Fruit fly (Drosophila melanogaster) whole organism, pupa: ENCODE data around the gene Vps45.

ENCODE experiments used
- CG10348 ChIP-seq: fragments of 200-800 bp; sonication (Bioruptor generic); IDR thresholded peaks from 2 replicates; pipeline ENCODE4 v1.3.6; 2022; ENCODE audit warnings: missing biosample characterization, missing genetic modification characterization
- CG12605 ChIP-seq: fragments of 200-800 bp; sonication (Bioruptor generic); IDR thresholded peaks from 2 replicates; pipeline ENCODE4 v1.3.6; 2022; ENCODE audit warnings: missing biosample characterization, missing genetic modification characterization
- CG13204 ChIP-seq: fragments of 200-800 bp; sonication (Bioruptor generic); optimal IDR thresholded peaks from 2 replicates; lab custom pipeline; 2018; ENCODE audit warnings: missing biosample characterization, mild to moderate bottlenecking, missing genetic modification characterization, moderate library complexity
- CG14655 ChIP-seq: fragments of 200-800 bp; sonication (Bioruptor generic); optimal IDR thresholded peaks from 3 replicates; lab custom pipeline; 2017; ENCODE audit warnings: mild to moderate bottlenecking, missing biosample characterization, missing genetic modification reagents, missing genetic modification characterization
- CG15710 ChIP-seq: fragments of 200-800 bp; sonication (Bioruptor generic); optimal IDR thresholded peaks from 2 replicates; lab custom pipeline; 2018; ENCODE audit warnings: missing biosample characterization, mild to moderate bottlenecking, missing genetic modification characterization, moderate library complexity
- CG17806 ChIP-seq: fragments of 200-800 bp; sonication (Bioruptor generic); optimal IDR thresholded peaks from 2 replicates; lab custom pipeline; 2018; ENCODE audit warnings: missing biosample characterization, mild to moderate bottlenecking, missing genetic modification characterization, moderate library complexity
- CG32121 ChIP-seq: fragments of 200-800 bp; sonication (Bioruptor generic); IDR thresholded peaks from 2 replicates; pipeline ENCODE4 v1.3.6; 2022; ENCODE audit warnings: missing biosample characterization, missing genetic modification characterization
- CG34367 ChIP-seq: fragments of 200-800 bp; sonication (Bioruptor generic); optimal IDR thresholded peaks from 2 replicates; lab custom pipeline; 2018; ENCODE audit warnings: missing biosample characterization, mild to moderate bottlenecking, missing genetic modification characterization
- CG4496 ChIP-seq: fragments of 200-800 bp; sonication (Bioruptor generic); IDR thresholded peaks from 3 replicates; pipeline ENCODE4 v1.3.6; 2022; ENCODE audit warnings: missing biosample characterization, missing genetic modification characterization
- CG8159 ChIP-seq: fragments of 200-800 bp; sonication (Bioruptor generic); optimal IDR thresholded peaks from 3 replicates; lab custom pipeline; 2018; ENCODE audit warnings: missing biosample characterization, mild to moderate bottlenecking, missing genetic modification characterization, moderate library complexity
- CG8301 ChIP-seq: fragments of 200-800 bp; sonication (Bioruptor generic); optimal IDR thresholded peaks from 2 replicates; lab custom pipeline; 2018; ENCODE audit warnings: missing biosample characterization, mild to moderate bottlenecking, missing genetic modification characterization
- CG9948 ChIP-seq: fragments of 200-800 bp; sonication (Bioruptor generic); optimal IDR thresholded peaks from 2 replicates; lab custom pipeline; 2018; ENCODE audit warnings: missing biosample characterization, mild to moderate bottlenecking, missing genetic modification characterization, moderate library complexity
- D1 ChIP-seq: fragments of 200-800 bp; sonication (Bioruptor generic); optimal IDR thresholded peaks from 2 replicates; lab custom pipeline; 2018; ENCODE audit warnings: missing biosample characterization, mild to moderate bottlenecking, missing genetic modification characterization, moderate library complexity
- EcR ChIP-seq: fragments of 200-800 bp; sonication (Bioruptor generic); optimal IDR thresholded peaks from 3 replicates; lab custom pipeline; 2019; ENCODE audit warnings: missing biosample characterization, missing genetic modification characterization, mild to moderate bottlenecking, moderate library complexity, missing genetic modification reagents
- Ets98B ChIP-seq: fragments of 200-800 bp; sonication (Bioruptor generic); IDR thresholded peaks from 2 replicates; pipeline ENCODE4 v1.3.6; 2022; ENCODE audit warnings: missing biosample characterization, missing genetic modification characterization
- Pif1A ChIP-seq: fragments of 200-800 bp; sonication (Bioruptor generic); optimal IDR thresholded peaks from 3 replicates; lab custom pipeline; 2016; ENCODE audit warnings: missing biosample characterization, missing genetic modification characterization
- Pif1B ChIP-seq: fragments of 200-800 bp; sonication (Bioruptor generic); optimal IDR thresholded peaks from 3 replicates; lab custom pipeline; 2016; ENCODE audit warnings: missing biosample characterization, missing genetic modification characterization
- Snoo ChIP-seq: fragments of 200-800 bp; sonication (Bioruptor generic); optimal IDR thresholded peaks from 3 replicates; lab custom pipeline; 2017; ENCODE audit warnings: missing biosample characterization, mild to moderate bottlenecking, missing genetic modification characterization, inconsistent platforms
- fd96Ca ChIP-seq: fragments of 200-800 bp; sonication (Bioruptor generic); IDR thresholded peaks from 3 replicates; pipeline ENCODE4 v1.3.6; 2022; ENCODE audit warnings: missing biosample characterization, missing genetic modification characterization
- gl ChIP-seq: fragments of 200-800 bp; sonication (Bioruptor generic); optimal IDR thresholded peaks from 2 replicates; lab custom pipeline; 2018; ENCODE audit warnings: missing biosample characterization, mild to moderate bottlenecking, missing genetic modification characterization
- rn ChIP-seq: fragments of 200-800 bp; sonication (Bioruptor generic); IDR thresholded peaks from 2 replicates; pipeline ENCODE4 v1.3.6; 2022; ENCODE audit warnings: missing biosample characterization, missing genetic modification characterization

Gene Vps45

dm6 chr3R:9563240-9563992 lies at the start of gene Vps45, which contains the start of gene CG9393:
Gene Vps45, plus strand, starts transcription at chr3R:9563924.
Gene CG9393, minus strand, starts transcription at chr3R:9563673.
- 0 out of 3 replicates have a peak, but pooled peaks have one; percentile 42 for TF ChIP-seq CG4496 (GFP tag; lab: Robert Waterston, UW)
- no peak for TF ChIP-seq D1 (tag; lab: Kevin White, UChicago)
- TF ChIP-seq CG32121 = peak; percentile 32; the same call in 1 of the 2 replicates
- peak; percentile 26 for TF ChIP-seq CG9948 (tag; lab: Kevin White, UChicago)
- no peak for TF ChIP-seq EcR (GFP tag; lab: Kevin White, UChicago)
- TF ChIP-seq CG17806 (tag; lab: Kevin White, UChicago) = peak; percentile 31
- no peak for TF ChIP-seq Ets98B (GFP tag; lab: Robert Waterston, UW)
- peak; percentile 38 for TF ChIP-seq CG15710 (tag; lab: Kevin White, UChicago)

- peak; percentile 13 for TF ChIP-seq CG15710 (tag; lab: Kevin White, UChicago)
- no peak for TF ChIP-seq rn (GFP tag; lab: Robert Waterston, UW)
Observed at dm6 chr3R:9515860-9516344, 47.8 kb upstream of the Vps45 start, which contains the start of the genes mRpL47, CG8176 and Kdm3. Gene mRpL47, minus strand, starts transcription at chr3R:9515908. Gene CG8176, plus strand, starts transcription at chr3R:9516007. Gene Kdm3, plus strand, starts transcription at chr3R:9516007.

dm6 chr3R:9516400-9516852 lies 47.3 kb upstream of the Vps45 start:
- TF ChIP-seq CG8301 (tag; lab: Kevin White, UChicago) (no peak), rn (GFP tag; lab: Robert Waterston, UW) (no peak), CG34367 (tag; lab: Kevin White, UChicago) (no peak), gl (tag; lab: Kevin White, UChicago) (no peak), CG13204 (GFP tag; lab: Kevin White, UChicago) (no peak), EcR (GFP tag; lab: Kevin White, UChicago) (no peak), CG12605 (GFP tag; lab: Robert Waterston, UW) (no peak)

dm6 chr3R:9527907-9528842 lies 35.5 kb upstream of the Vps45 start:
- TF ChIP-seq CG8159 = no peak
- TF ChIP-seq CG13204 (GFP tag; lab: Kevin White, UChicago) = no peak
- peak; percentile 94 for TF ChIP-seq CG32121
- peak; percentile 76 for TF ChIP-seq CG9948 (tag; lab: Kevin White, UChicago)
- peak; percentile 79 for TF ChIP-seq Snoo (tag; lab: Kevin White, UChicago)
- TF ChIP-seq CG8301 (tag; lab: Kevin White, UChicago) = peak; percentile 84
- TF ChIP-seq Pif1B (GFP tag; lab: Kevin White, UChicago) = no peak
- no peak for TF ChIP-seq EcR (GFP tag; lab: Kevin White, UChicago)
- peak; percentile 80 for TF ChIP-seq rn (GFP tag; lab: Robert Waterston, UW)
- peak; percentile 91 for TF ChIP-seq Pif1A (GFP tag; lab: Kevin White, UChicago)
- no peak for TF ChIP-seq CG15710 (tag; lab: Kevin White, UChicago)
- TF ChIP-seq CG10348 (GFP tag; lab: Robert Waterston, UW) = peak; percentile 71
- peak; percentile 97 for TF ChIP-seq CG4496 (GFP tag; lab: Robert Waterston, UW)
- peak; percentile 97 for TF ChIP-seq fd96Ca
- peak; percentile 88 for TF ChIP-seq CG12605 (GFP tag; lab: Robert Waterston, UW)
- no peak for TF ChIP-seq CG14655
- TF ChIP-seq Ets98B (GFP tag; lab: Robert Waterston, UW) = peak; percentile 96
- peak; percentile 62 for TF ChIP-seq gl (tag; lab: Kevin White, UChicago)
- TF ChIP-seq D1 (tag; lab: Kevin White, UChicago) = no peak
- peak; percentile 82 for TF ChIP-seq CG17806 (tag; lab: Kevin White, UChicago)
- no peak for TF ChIP-seq CG34367 (tag; lab: Kevin White, UChicago)

dm6 chr3R:9529387-9529897 lies 34.3 kb upstream of the Vps45 start:
- TF ChIP-seq EcR (GFP tag; lab: Kevin White, UChicago) = no peak
- no peak for TF ChIP-seq fd96Ca
- TF ChIP-seq CG9948 (tag; lab: Kevin White, UChicago) = no peak
- no peak for TF ChIP-seq CG10348 (GFP tag; lab: Robert Waterston, UW)
- no peak for TF ChIP-seq CG34367 (tag; lab: Kevin White, UChicago)
- no peak for TF ChIP-seq Ets98B (GFP tag; lab: Robert Waterston, UW)
- TF ChIP-seq CG17806 (tag; lab: Kevin White, UChicago) = no peak
- TF ChIP-seq Pif1B (GFP tag; lab: Kevin White, UChicago) = no peak
- TF ChIP-seq CG15710 (tag; lab: Kevin White, UChicago) = no peak
- no peak for TF ChIP-seq CG8159
- TF ChIP-seq Snoo (tag; lab: Kevin White, UChicago) = no peak
- no peak for TF ChIP-seq CG13204 (GFP tag; lab: Kevin White, UChicago)
- no peak for TF ChIP-seq gl (tag; lab: Kevin White, UChicago)
- no peak for TF ChIP-seq CG14655
- no peak for TF ChIP-seq CG32121
- TF ChIP-seq CG12605 (GFP tag; lab: Robert Waterston, UW) = no peak
- TF ChIP-seq Pif1A (GFP tag; lab: Kevin White, UChicago) = no peak
- no peak for TF ChIP-seq CG4496 (GFP tag; lab: Robert Waterston, UW)
- TF ChIP-seq rn (GFP tag; lab: Robert Waterston, UW) = no peak
- TF ChIP-seq, all 21 proteins: peak for 0
